Worm (Caenorhabditis elegans) whole organism, L4 larva: Measurements from ENCODE around the gene Y14H12B.1.

ENCODE experiments used
- ZK337.2 ChIP-seq: fragments of 200-800 bp; sonication (Bioruptor generic); IDR thresholded peaks from 2 replicates; pipeline ENCODE4 v1.3.6; 2022; ENCODE audit warnings: missing genetic modification reagents, missing genetic modification characterization, missing compliant biosample characterization
- aha-1 ChIP-seq: fragments of 150-350 bp; peaks from one replicate; lab custom pipeline; 2014; ENCODE audit warnings: missing biosample characterization, missing genetic modification characterization
- ama-1 ChIP-seq: fragments of 150-350 bp; optimal IDR thresholded peaks from 2 replicates; lab custom pipeline; 2014; ENCODE audit warnings: inconsistent platforms, mixed read lengths
- arid-1 ChIP-seq: fragments of 200-800 bp; sonication (Bioruptor generic); conservative IDR thresholded peaks from 2 replicates; pipeline ENCODE4 v1.3.6; 2022; ENCODE audit warnings: missing genetic modification reagents, missing genetic modification characterization, missing compliant biosample characterization
- attf-4 ChIP-seq: sonication (generic microtip); optimal IDR thresholded peaks from 3 replicates; lab custom pipeline; 2017; ENCODE audit warnings: missing biosample characterization, missing genetic modification characterization
- ceh-28 ChIP-seq: fragments of 150-350 bp; optimal IDR thresholded peaks from 2 replicates; lab custom pipeline; 2014; ENCODE audit warnings: missing biosample characterization, missing genetic modification reagents, missing genetic modification characterization
- ceh-44 ChIP-seq: fragments of 200-800 bp; sonication (Bioruptor generic); IDR thresholded peaks from 2 replicates; pipeline ENCODE4 v1.3.6; 2022; ENCODE audit warnings: missing genetic modification reagents, missing genetic modification characterization, missing compliant biosample characterization
- ces-1 ChIP-seq: fragments of 150-350 bp; sonication (generic microtip); optimal IDR thresholded peaks from 4 replicates; lab custom pipeline; 2014; ENCODE audit warnings: missing biosample characterization, missing genetic modification reagents, missing genetic modification characterization
- cey-2 ChIP-seq: sonication (generic microtip); optimal IDR thresholded peaks from 3 replicates; lab custom pipeline; 2017; ENCODE audit warnings: missing genetic modification characterization, mild to moderate bottlenecking, missing compliant biosample characterization, antibody characterized with exemption, borderline replicate concordance; ENCODE audit not compliant: insufficient read depth
- ctbp-1 ChIP-seq: fragments of 200-800 bp; sonication (Bioruptor generic); IDR thresholded peaks from 2 replicates; pipeline ENCODE4 v1.3.6; 2022; ENCODE audit warnings: missing genetic modification reagents, missing genetic modification characterization, missing compliant biosample characterization
- daf-12 ChIP-seq: fragments of 150-350 bp; optimal IDR thresholded peaks from 2 replicates; lab custom pipeline; 2014; ENCODE audit warnings: missing biosample characterization, missing genetic modification reagents, missing genetic modification characterization
- daf-16 ChIP-seq, 3 experiments: sonication (generic microtip); optimal IDR thresholded peaks; 2 replicates each; lab custom pipeline; 2016 to 2017; ENCODE audit warnings: missing genetic modification characterization in 3 of 3, missing genetic modification reagents in 3 of 3, mild to moderate bottlenecking in 2 of 3, missing compliant biosample characterization in 2 of 3, missing biosample characterization in 1 of 3, moderate library complexity in 1 of 3
- daf-8 ChIP-seq: fragments of 200-800 bp; sonication (Bioruptor generic); IDR thresholded peaks from 2 replicates; pipeline ENCODE4 v1.3.6; 2022; ENCODE audit warnings: missing genetic modification characterization, missing compliant biosample characterization
- dmd-6 ChIP-seq: fragments of 200-800 bp; sonication (Bioruptor generic); IDR thresholded peaks from 2 replicates; pipeline ENCODE4 v1.3.6; 2022; ENCODE audit warnings: missing genetic modification reagents, missing genetic modification characterization, missing compliant biosample characterization
- dpl-1 ChIP-seq: fragments of 150-350 bp; optimal IDR thresholded peaks from 2 replicates; lab custom pipeline; 2014; ENCODE audit warnings: missing biosample characterization, missing genetic modification reagents, missing genetic modification characterization
- dve-1 ChIP-seq: sonication (generic microtip); optimal IDR thresholded peaks from 2 replicates; lab custom pipeline; 2017; ENCODE audit warnings: antibody characterized with exemption, mild to moderate bottlenecking, missing genetic modification characterization, missing compliant biosample characterization; ENCODE audit not compliant: insufficient read depth
- egl-27 ChIP-seq: sonication (generic microtip); optimal IDR thresholded peaks from 3 replicates; lab custom pipeline; 2017; ENCODE audit warnings: missing biosample characterization, missing genetic modification reagents, missing genetic modification characterization
- egl-43 ChIP-seq: fragments of 200-800 bp; sonication (Bioruptor generic); IDR thresholded peaks from 2 replicates; pipeline ENCODE4 v1.3.6; 2022; ENCODE audit warnings: missing genetic modification reagents, missing genetic modification characterization, missing compliant biosample characterization
- fkh-10 ChIP-seq: fragments of 150-350 bp; optimal IDR thresholded peaks from 2 replicates; lab custom pipeline; 2014; ENCODE audit warnings: missing biosample characterization, missing genetic modification reagents, missing genetic modification characterization
- hif-1 ChIP-seq, 2 experiments: sonication (generic microtip); optimal IDR thresholded peaks; 2 replicates each; lab custom pipeline; 2016 to 2017; ENCODE audit warnings: missing compliant biosample characterization in 2 of 2, missing genetic modification characterization in 2 of 2, missing genetic modification reagents in 2 of 2, missing genotype in 2 of 2, mild to moderate bottlenecking in 1 of 2
- hlh-11 ChIP-seq: fragments of 200-800 bp; sonication (Bioruptor generic); optimal IDR thresholded peaks from 2 replicates; lab custom pipeline; 2018; ENCODE audit warnings: mild to moderate bottlenecking, missing genetic modification characterization, missing compliant biosample characterization
- jun-1 ChIP-seq: fragments of 150-350 bp; optimal IDR thresholded peaks from 2 replicates; lab custom pipeline; 2014; ENCODE audit warnings: missing biosample characterization, missing genetic modification reagents, missing genetic modification characterization
- lin-38 ChIP-seq: fragments of 200-800 bp; sonication (Bioruptor generic); IDR thresholded peaks from 2 replicates; pipeline ENCODE4 v1.3.6; 2022; ENCODE audit warnings: missing genetic modification reagents, missing genetic modification characterization, missing compliant biosample characterization
- lir-3 ChIP-seq: sonication (generic microtip); optimal IDR thresholded peaks from 2 replicates; lab custom pipeline; 2016; ENCODE audit warnings: mild to moderate bottlenecking, missing genetic modification characterization, missing compliant biosample characterization
- mdl-1 ChIP-seq, 2 experiments: fragments of 150-350 bp in 1 of 2; sonication (generic microtip) in 1 of 2; optimal IDR thresholded peaks; 2 replicates each; lab custom pipeline; 2014 to 2017; ENCODE audit warnings: missing biosample characterization in 2 of 2, missing genetic modification characterization in 2 of 2
- mep-1 ChIP-seq: fragments of 150-350 bp; sonication (generic microtip); optimal IDR thresholded peaks from 3 replicates; lab custom pipeline; 2014; ENCODE audit warnings: missing biosample characterization, missing genetic modification characterization
- mes-2 ChIP-seq: sonication (generic microtip); optimal IDR thresholded peaks from 2 replicates; lab custom pipeline; 2016; ENCODE audit warnings: missing genotype, mild to moderate bottlenecking, missing genetic modification characterization, missing compliant biosample characterization; ENCODE audit not compliant: poor library complexity, severe bottlenecking
- mxl-2 ChIP-seq: fragments of 200-800 bp; sonication (Bioruptor generic); conservative IDR thresholded peaks from 2 replicates; pipeline ENCODE4 v1.3.6; 2022; ENCODE audit warnings: missing genetic modification reagents, missing genetic modification characterization, missing compliant biosample characterization
- mxl-3 ChIP-seq: fragments of 200-800 bp; sonication (Bioruptor generic); optimal IDR thresholded peaks from 2 replicates; lab custom pipeline; 2018; ENCODE audit warnings: mild to moderate bottlenecking, missing genetic modification characterization, missing compliant biosample characterization
- nhr-11 ChIP-seq: fragments of 150-350 bp; optimal IDR thresholded peaks from 2 replicates; lab custom pipeline; 2014; ENCODE audit warnings: missing biosample characterization, missing genetic modification characterization
- nhr-25 ChIP-seq: sonication (generic microtip); optimal IDR thresholded peaks from 2 replicates; lab custom pipeline; 2017; ENCODE audit warnings: missing genetic modification characterization, mild to moderate bottlenecking, missing compliant biosample characterization, antibody characterized with exemption, moderate library complexity, borderline replicate concordance; ENCODE audit not compliant: insufficient read depth
- nhr-28 ChIP-seq: fragments of 150-350 bp; optimal IDR thresholded peaks from 2 replicates; lab custom pipeline; 2014; ENCODE audit warnings: missing biosample characterization, missing genetic modification characterization
- nhr-41 ChIP-seq: fragments of 200-800 bp; sonication (Bioruptor generic); IDR thresholded peaks from 2 replicates; pipeline ENCODE4 v1.3.6; 2022; ENCODE audit warnings: missing genetic modification reagents, missing genetic modification characterization, missing compliant biosample characterization
- nhr-48 ChIP-seq: sonication (generic microtip); optimal IDR thresholded peaks from 2 replicates; lab custom pipeline; 2016; ENCODE audit warnings: mild to moderate bottlenecking, missing genetic modification characterization, missing compliant biosample characterization
- nhr-77 ChIP-seq: fragments of 150-350 bp; optimal IDR thresholded peaks from 2 replicates; lab custom pipeline; 2014; ENCODE audit warnings: missing biosample characterization, missing genetic modification characterization
- php-3 ChIP-seq: fragments of 200-800 bp; sonication (Bioruptor generic); IDR thresholded peaks from 2 replicates; pipeline ENCODE4 v1.3.6; 2022; ENCODE audit warnings: missing genetic modification reagents, missing genetic modification characterization, missing compliant biosample characterization
- pqm-1 ChIP-seq: sonication (generic microtip); optimal IDR thresholded peaks from 2 replicates; lab custom pipeline; 2017; ENCODE audit warnings: missing biosample characterization, missing genetic modification characterization
- set-16 ChIP-seq: fragments of 200-800 bp; sonication (Bioruptor generic); IDR thresholded peaks from 2 replicates; pipeline ENCODE4 v1.3.6; 2022; ENCODE audit warnings: missing genetic modification reagents, missing genetic modification characterization, missing compliant biosample characterization
- skn-1 ChIP-seq: fragments of 150-350 bp; optimal IDR thresholded peaks from 2 replicates; lab custom pipeline; 2014; ENCODE audit warnings: missing biosample characterization, missing genetic modification characterization
- snpc-1.2 ChIP-seq: fragments of 200-800 bp; sonication (Bioruptor generic); IDR thresholded peaks from 2 replicates; pipeline ENCODE4 v1.3.6; 2022; ENCODE audit warnings: missing genetic modification reagents, missing genetic modification characterization, missing compliant biosample characterization
- snpc-4 ChIP-seq: fragments of 150-350 bp; optimal IDR thresholded peaks from 2 replicates; lab custom pipeline; 2014; ENCODE audit warnings: missing biosample characterization, missing genetic modification characterization
- spr-3 ChIP-seq: fragments of 200-800 bp; sonication (Bioruptor generic); optimal IDR thresholded peaks from 2 replicates; lab custom pipeline; 2018; ENCODE audit warnings: mild to moderate bottlenecking, missing genetic modification characterization, missing compliant biosample characterization
- tra-1 ChIP-seq: fragments of 200-800 bp; sonication (Bioruptor generic); IDR thresholded peaks from 2 replicates; pipeline ENCODE4 v1.3.6; 2022; ENCODE audit warnings: missing genetic modification reagents, missing genetic modification characterization, missing compliant biosample characterization
- unc-62 ChIP-seq, 3 experiments: fragments of 150-350 bp in 1 of 3; sonication (generic microtip); optimal IDR thresholded peaks in 2 of 3; peaks in 1 of 3; 1 replicate in 1 of 3; 2 replicates in 2 of 3; lab custom pipeline; 2014 to 2017; ENCODE audit warnings: missing biosample characterization in 3 of 3, missing genetic modification characterization in 3 of 3, missing genetic modification reagents in 3 of 3, missing genotype in 1 of 3

Y14H12B.1 gene

ce11 chrII:3951354-3951753 lies 17.1 kb downstream of the Y14H12B.1 start (continued):
- TF ChIP-seq skn-1 (tag; lab: Kevin White, UChicago): no peak

- peak; percentile 30 for TF ChIP-seq nhr-77 (tag; lab: Kevin White, UChicago)
- peak; percentile 73 for TF ChIP-seq nhr-28 (tag; lab: Kevin White, UChicago)
- no peak for TF ChIP-seq ces-1 (GFP tag; lab: Kevin White, UChicago)
- TF ChIP-seq aha-1 (tag; lab: Kevin White, UChicago): peak; percentile 45
- TF ChIP-seq nhr-25 (tag; lab: Kevin White, UChicago): peak; percentile 49
- no peak for TF ChIP-seq lir-3
- TF ChIP-seq skn-1 (tag; lab: Kevin White, UChicago): no peak
- TF ChIP-seq ZK337.2 (GFP tag; lab: Robert Waterston, UW): no peak
- TF ChIP-seq php-3 (GFP tag; lab: Robert Waterston, UW): no peak
- TF ChIP-seq daf-16 (GFP tag; optimal IDR thresholded peaks at IDR 0.05; lab: Kevin White, UChicago): no peak
- peak; percentile 72 for TF ChIP-seq daf-16 (tag; optimal IDR thresholded peaks at IDR 0.05; lab: Kevin White, UChicago)
- TF ChIP-seq unc-62 (GFP tag; optimal IDR thresholded peaks at IDR 0.05 in 1 of 2; lab: Kevin White, UChicago): peak in 1 of 2 experiments; percentile 60
- no peak for TF ChIP-seq unc-62 (tag; optimal IDR thresholded peaks at IDR 0.05; lab: Kevin White, UChicago)
- peak; percentile 61 for TF ChIP-seq dve-1
- peak; percentile 49 for TF ChIP-seq nhr-11 (tag; lab: Kevin White, UChicago)
- no peak for TF ChIP-seq mxl-3
- TF ChIP-seq fkh-10 (GFP tag; lab: Kevin White, UChicago): no peak
Observed at ce11 chrII:3952368-3952767, 18.1 kb downstream of the Y14H12B.1 start.

- TF ChIP-seq skn-1 (tag; lab: Kevin White, UChicago) (no peak), daf-16 (GFP tag; optimal IDR thresholded peaks at IDR 0.05; lab: Kevin White, UChicago) (no peak), daf-16 (tag; optimal IDR thresholded peaks at IDR 0.05; lab: Kevin White, UChicago) (peak; percentile 89), nhr-48 (tag; lab: Kevin White, UChicago) (no peak), mxl-2 (GFP tag; lab: Robert Waterston, UW) (no peak), dve-1 (peak; percentile 77), aha-1 (tag; lab: Kevin White, UChicago) (no peak), egl-27 (tag; lab: Kevin White, UChicago) (no peak), snpc-4 (no peak), mes-2 (tag; lab: Kevin White, UChicago) (no peak), mep-1 (tag; lab: Kevin White, UChicago) (peak; percentile 49), ZK337.2 (GFP tag; lab: Robert Waterston, UW) (no peak), egl-43 (GFP tag; lab: Robert Waterston, UW) (no peak), lir-3 (no peak), ctbp-1 (GFP tag; lab: Robert Waterston, UW) (no peak), attf-4 (no peak), hlh-11 (tag; lab: Kevin White, UChicago) (peak; percentile 26), hif-1 (tag; optimal IDR thresholded peaks at IDR 0.05; lab: Kevin White, UChicago) (no peak), snpc-1.2 (GFP tag; lab: Robert Waterston, UW) (no peak), arid-1 (GFP tag; lab: Robert Waterston, UW) (no peak), daf-12 (tag; lab: Kevin White, UChicago) (no peak), ama-1 (lab: Kevin White, UChicago) (no peak), jun-1 (no peak), dmd-6 (GFP tag; lab: Robert Waterston, UW) (peak; percentile 28; the same call in 1 of the 2 replicates), nhr-41 (no peak), daf-8 (GFP tag; lab: Robert Waterston, UW) (no peak), php-3 (GFP tag; lab: Robert Waterston, UW) (peak; percentile 91), nhr-28 (tag; lab: Kevin White, UChicago) (peak; percentile 45), nhr-11 (tag; lab: Kevin White, UChicago) (no peak), set-16 (GFP tag; lab: Robert Waterston, UW) (no peak), ces-1 (GFP tag; lab: Kevin White, UChicago) (no peak), mdl-1 (tag; optimal IDR thresholded peaks at IDR 0.05; lab: Kevin White, UChicago) (no peak), ceh-44 (no peak), tra-1 (GFP tag; lab: Robert Waterston, UW) (no peak), cey-2 (tag; lab: Kevin White, UChicago) (no peak), pqm-1 (tag; lab: Kevin White, UChicago) (peak; percentile 22), dpl-1 (no peak), spr-3 (GFP tag; lab: Kevin White, UChicago) (no peak), lin-38 (no peak), ceh-28 (tag; lab: Kevin White, UChicago) (no peak)
Observed at ce11 chrII:3952967-3953366, 18.7 kb downstream of the Y14H12B.1 start.
